Fruit fly (Drosophila melanogaster) whole organism, embryonic: ENCODE measurements around the gene CG2691.
A peak's percentile ranks its signal among the peaks of the same experiment; 100 is the strongest.

Source experiments
- Abd-B ChIP-seq: fragments of 200-800 bp; sonication (Bioruptor generic); optimal IDR thresholded peaks from 2 replicates; lab custom pipeline; 2018; ENCODE audit warnings: missing biosample characterization, mild to moderate bottlenecking, missing genetic modification characterization, moderate library complexity
- CG10267 ChIP-seq: fragments of 200-800 bp; sonication (Bioruptor generic); optimal IDR thresholded peaks from 2 replicates; lab custom pipeline; 2018; ENCODE audit warnings: missing biosample characterization, mild to moderate bottlenecking, missing genetic modification characterization, moderate library complexity
- CG11398 ChIP-seq: fragments of 200-800 bp; sonication (Bioruptor generic); optimal IDR thresholded peaks from 2 replicates; lab custom pipeline; 2016; ENCODE audit warnings: missing biosample characterization, missing genetic modification characterization
- CG11456 ChIP-seq: fragments of 200-800 bp; sonication (Bioruptor generic); IDR thresholded peaks from 3 replicates; pipeline ENCODE4 v1.3.6; 2022; ENCODE audit warnings: missing biosample characterization, missing genetic modification characterization
- CG12769 ChIP-seq: fragments of 200-800 bp; sonication (Bioruptor generic); optimal IDR thresholded peaks from 2 replicates; lab custom pipeline; 2019; ENCODE audit warnings: missing biosample characterization, mild to moderate bottlenecking, missing genetic modification characterization, moderate library complexity
- CG13296 ChIP-seq: fragments of 200-800 bp; sonication (Bioruptor generic); optimal IDR thresholded peaks from 3 replicates; lab custom pipeline; 2018; ENCODE audit warnings: missing biosample characterization, mild to moderate bottlenecking, missing genetic modification characterization
- CG13424 ChIP-seq: fragments of 200-800 bp; sonication (Bioruptor generic); optimal IDR thresholded peaks from 2 replicates; lab custom pipeline; 2019; ENCODE audit warnings: missing biosample characterization, mild to moderate bottlenecking, missing genetic modification characterization, moderate library complexity
- CG13894 ChIP-seq: fragments of 200-800 bp; sonication (Bioruptor generic); optimal IDR thresholded peaks from 3 replicates; lab custom pipeline; 2018; ENCODE audit warnings: missing biosample characterization, mild to moderate bottlenecking, missing genetic modification characterization, moderate library complexity
- CG18011 ChIP-seq: fragments of 200-800 bp; sonication (Bioruptor generic); optimal IDR thresholded peaks from 2 replicates; lab custom pipeline; 2017; ENCODE audit warnings: missing biosample characterization, missing genetic modification characterization, mild to moderate bottlenecking, moderate library complexity, missing genotype
- CG1832 ChIP-seq: fragments of 200-800 bp; sonication (Bioruptor generic); optimal IDR thresholded peaks from 2 replicates; lab custom pipeline; 2017; ENCODE audit warnings: missing biosample characterization, mild to moderate bottlenecking, missing genetic modification characterization, inconsistent platforms
- CG18764 ChIP-seq: fragments of 200-800 bp; sonication (Bioruptor generic); optimal IDR thresholded peaks from 3 replicates; lab custom pipeline; 2016; ENCODE audit warnings: missing biosample characterization, missing genetic modification characterization
- CG31224 ChIP-seq: fragments of 200-800 bp; sonication (Bioruptor generic); IDR thresholded peaks from 2 replicates; pipeline ENCODE4 v1.3.6; 2022; ENCODE audit warnings: missing biosample characterization, missing genetic modification characterization
- CG31388 ChIP-seq: fragments of 200-800 bp; sonication (Bioruptor generic); optimal IDR thresholded peaks from 2 replicates; lab custom pipeline; 2016; ENCODE audit warnings: missing biosample characterization, missing genetic modification characterization
- CG4820 ChIP-seq: fragments of 200-800 bp; sonication (Bioruptor generic); optimal IDR thresholded peaks from 3 replicates; lab custom pipeline; 2016; ENCODE audit warnings: missing biosample characterization, missing genetic modification characterization
- CG6813 ChIP-seq: fragments of 200-800 bp; sonication (Bioruptor generic); optimal IDR thresholded peaks from 2 replicates; lab custom pipeline; 2017; ENCODE audit warnings: missing biosample characterization, missing genetic modification characterization, mild to moderate bottlenecking, moderate library complexity, missing genetic modification reagents
- CG8765 ChIP-seq: fragments of 200-800 bp; sonication (Bioruptor generic); IDR thresholded peaks from 2 replicates; pipeline ENCODE4 v1.3.6; 2022; ENCODE audit warnings: missing biosample characterization, missing genetic modification characterization
- Camta ChIP-seq: fragments of 200-800 bp; sonication (Bioruptor generic); optimal IDR thresholded peaks from 2 replicates; lab custom pipeline; 2016; ENCODE audit warnings: missing biosample characterization, missing genetic modification characterization
- D19A ChIP-seq: fragments of 200-800 bp; optimal IDR thresholded peaks from 3 replicates; lab custom pipeline; 2019; ENCODE audit warnings: missing biosample characterization, mild to moderate bottlenecking, missing genetic modification characterization, moderate library complexity
- Dip3 ChIP-seq: fragments of 200-800 bp; sonication (Bioruptor generic); optimal IDR thresholded peaks from 3 replicates; lab custom pipeline; 2016; ENCODE audit warnings: missing biosample characterization, missing genetic modification characterization
- Dll ChIP-seq: fragments of 200-800 bp; sonication (Bioruptor generic); IDR thresholded peaks from 4 replicates; pipeline ENCODE4 v1.3.6; 2022; ENCODE audit warnings: missing biosample characterization, missing genetic modification characterization; ENCODE audit not compliant: partially characterized antibody
- HHEX ChIP-seq: fragments of 200-800 bp; sonication (Bioruptor generic); optimal IDR thresholded peaks from 3 replicates; lab custom pipeline; 2017; ENCODE audit warnings: missing biosample characterization, mild to moderate bottlenecking, missing genetic modification characterization, missing genetic modification reagents
- Hey ChIP-seq: fragments of 200-800 bp; sonication (Bioruptor generic); optimal IDR thresholded peaks from 3 replicates; lab custom pipeline; 2018; ENCODE audit warnings: missing biosample characterization, mild to moderate bottlenecking, missing genetic modification characterization
- Hr3 ChIP-seq: fragments of 200-800 bp; sonication (Bioruptor generic); optimal IDR thresholded peaks from 3 replicates; lab custom pipeline; 2016; ENCODE audit warnings: missing biosample characterization, missing genetic modification characterization
- Myb ChIP-seq: fragments of 200-800 bp; sonication (Bioruptor generic); optimal IDR thresholded peaks from 2 replicates; lab custom pipeline; 2016; ENCODE audit warnings: missing biosample characterization, missing genetic modification characterization
- Spps ChIP-seq: fragments of 200-800 bp; sonication (Bioruptor generic); optimal IDR thresholded peaks from 2 replicates; lab custom pipeline; 2018; ENCODE audit warnings: missing biosample characterization, mild to moderate bottlenecking, missing genetic modification characterization
- Sry-β ChIP-seq: fragments of 200-800 bp; sonication (Bioruptor generic); optimal IDR thresholded peaks from 2 replicates; lab custom pipeline; 2018; ENCODE audit warnings: missing biosample characterization, mild to moderate bottlenecking, missing genetic modification characterization, moderate library complexity
- Sry-δ ChIP-seq: fragments of 200-800 bp; sonication (Bioruptor generic); optimal IDR thresholded peaks from 2 replicates; lab custom pipeline; 2016; ENCODE audit warnings: missing biosample characterization, missing genetic modification characterization
- cad ChIP-seq: fragments of >200 bp; optimal IDR thresholded peaks from 2 replicates; lab custom pipeline; 2017; ENCODE audit warnings: missing biosample characterization, missing genetic modification characterization
- da ChIP-seq: fragments of 200-800 bp; sonication (Bioruptor generic); optimal IDR thresholded peaks from 2 replicates; lab custom pipeline; 2016; ENCODE audit warnings: missing biosample characterization, missing genetic modification characterization
- dati ChIP-seq: fragments of 200-800 bp; sonication (Bioruptor generic); IDR thresholded peaks from 2 replicates; pipeline ENCODE4 v1.3.6; 2022; ENCODE audit warnings: missing biosample characterization, missing genetic modification characterization
- emc ChIP-seq: fragments of 200-800 bp; sonication (Bioruptor generic); optimal IDR thresholded peaks from 2 replicates; lab custom pipeline; 2016; ENCODE audit warnings: missing biosample characterization, missing genetic modification characterization
- esg ChIP-seq: fragments of 200-800 bp; sonication (Bioruptor generic); conservative IDR thresholded peaks from 2 replicates; pipeline ENCODE4 v1.3.6; 2022; ENCODE audit warnings: missing biosample characterization, missing genetic modification characterization
- eve ChIP-seq, 2 experiments: fragments of >200 bp; optimal IDR thresholded peaks; 2 replicates each; lab custom pipeline; 2017; ENCODE audit warnings: missing biosample characterization in 2 of 2, missing genetic modification characterization in 2 of 2
- ftz-f1 ChIP-seq: fragments of 200-800 bp; sonication (Bioruptor generic); optimal IDR thresholded peaks from 2 replicates; lab custom pipeline; 2016; ENCODE audit warnings: missing biosample characterization, missing genetic modification characterization
- gsb ChIP-seq: fragments of 200-800 bp; sonication (Bioruptor generic); IDR thresholded peaks from 2 replicates; pipeline ENCODE4 v1.3.6; 2022; ENCODE audit warnings: missing biosample characterization, missing genetic modification characterization
- insv ChIP-seq, 2 experiments: fragments of 200-800 bp; sonication (Bioruptor generic); optimal IDR thresholded peaks; 3 replicates each; lab custom pipeline; 2016 to 2018; ENCODE audit warnings: missing biosample characterization in 2 of 2, missing genetic modification characterization in 2 of 2
- jing ChIP-seq: fragments of 200-800 bp; sonication (Bioruptor generic); optimal IDR thresholded peaks from 2 replicates; lab custom pipeline; 2018; ENCODE audit warnings: missing biosample characterization, mild to moderate bottlenecking, missing genetic modification characterization
- klu ChIP-seq: fragments of 200-800 bp; sonication (Bioruptor generic); IDR thresholded peaks from 2 replicates; pipeline ENCODE4 v1.3.6; 2022; ENCODE audit warnings: missing biosample characterization, missing genetic modification characterization
- lab ChIP-seq: fragments of 200-800 bp; sonication (Bioruptor generic); optimal IDR thresholded peaks from 3 replicates; lab custom pipeline; 2017; ENCODE audit warnings: missing biosample characterization, missing genetic modification characterization, mild to moderate bottlenecking, moderate library complexity, missing genetic modification reagents
- lola ChIP-seq, 3 experiments: fragments of >200 bp in 2 of 3; fragments of 200-800 bp in 1 of 3; sonication (Bioruptor generic) in 1 of 3; optimal IDR thresholded peaks; 2 replicates each; lab custom pipeline; 2017 to 2019; ENCODE audit warnings: missing biosample characterization in 3 of 3, missing genetic modification characterization in 3 of 3, mild to moderate bottlenecking in 1 of 3, moderate library complexity in 1 of 3
- lov ChIP-seq, 2 experiments: fragments of 200-800 bp in 1 of 2; fragments of >200 bp in 1 of 2; sonication (Bioruptor generic) in 1 of 2; IDR thresholded peaks in 1 of 2; optimal IDR thresholded peaks in 1 of 2; 2 replicates in 1 of 2; 3 replicates in 1 of 2; pipeline versions ENCODE4 v1.3.6 to Lab custom; 2017 to 2022; ENCODE audit warnings: missing biosample characterization in 1 of 2, missing genetic modification characterization in 1 of 2
- mld ChIP-seq: fragments of 200-800 bp; sonication (Bioruptor generic); IDR thresholded peaks from 3 replicates; pipeline ENCODE4 v1.3.6; 2022; ENCODE audit warnings: missing biosample characterization, missing genetic modification characterization; ENCODE audit not compliant: partially characterized antibody
- nerfin-1 ChIP-seq: fragments of 200-800 bp; sonication (Bioruptor generic); optimal IDR thresholded peaks from 3 replicates; lab custom pipeline; 2019; ENCODE audit warnings: missing biosample characterization, mild to moderate bottlenecking, missing genetic modification characterization, moderate library complexity
- prd ChIP-seq, 3 experiments: fragments of >200 bp in 2 of 3; fragments of 200-800 bp in 1 of 3; sonication (Bioruptor generic) in 1 of 3; optimal IDR thresholded peaks in 2 of 3; IDR thresholded peaks in 1 of 3; 2 replicates in 2 of 3; 3 replicates in 1 of 3; pipeline versions ENCODE4 v1.3.6 to Lab custom; 2017 to 2022; ENCODE audit warnings: missing biosample characterization in 1 of 3, missing genetic modification characterization in 1 of 3
- ro ChIP-seq: fragments of 200-800 bp; sonication (Bioruptor generic); IDR thresholded peaks from 2 replicates; pipeline ENCODE4 v1.3.6; 2022; ENCODE audit warnings: missing biosample characterization, missing genetic modification characterization
- salm ChIP-seq: fragments of 200-800 bp; sonication (Bioruptor generic); optimal IDR thresholded peaks from 2 replicates; lab custom pipeline; 2018; ENCODE audit warnings: missing biosample characterization, mild to moderate bottlenecking, missing genetic modification characterization
- sd ChIP-seq: fragments of 200-800 bp; sonication (Bioruptor generic); optimal IDR thresholded peaks from 3 replicates; lab custom pipeline; 2018; ENCODE audit warnings: missing biosample characterization, mild to moderate bottlenecking, missing genetic modification characterization, moderate library complexity
- sr ChIP-seq: fragments of 200-800 bp; sonication (Bioruptor generic); IDR thresholded peaks from 3 replicates; pipeline ENCODE4 v1.3.6; 2022; ENCODE audit warnings: missing biosample characterization, missing genetic modification characterization
- tio ChIP-seq: fragments of 200-800 bp; sonication (Bioruptor generic); optimal IDR thresholded peaks from 2 replicates; lab custom pipeline; 2017; ENCODE audit warnings: missing biosample characterization, missing genetic modification characterization, inconsistent platforms
- zen2 ChIP-seq: fragments of 200-800 bp; sonication (Bioruptor generic); IDR thresholded peaks from 3 replicates; pipeline ENCODE4 v1.3.6; 2022; ENCODE audit warnings: missing biosample characterization, missing genetic modification characterization; ENCODE audit not compliant: partially characterized antibody

CG2691 gene

DNA sequence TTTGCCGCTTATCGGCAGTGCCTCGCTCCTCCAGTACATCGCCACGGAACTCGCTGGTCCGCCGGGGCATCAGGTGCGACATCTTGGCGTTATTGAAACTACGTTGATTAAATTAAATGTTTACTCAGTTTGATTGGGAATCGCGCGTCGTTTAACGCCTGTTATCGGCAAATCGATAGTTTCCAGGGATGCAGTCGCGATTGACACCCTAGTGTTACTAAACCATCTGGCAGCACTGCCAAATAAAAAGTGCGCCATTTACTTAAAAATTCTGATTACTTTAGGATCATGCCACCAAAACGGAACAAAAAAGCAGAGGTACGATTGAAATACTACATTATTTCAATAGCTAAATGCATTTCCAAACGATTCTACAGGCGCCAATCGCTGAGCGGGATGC lies 12.3 kb downstream of the CG2691 start, which contains the start of the genes Ndc80 and BthD (continued):
- no peak for TF ChIP-seq tio (GFP tag; lab: Kevin White, UChicago)
- no peak for TF ChIP-seq lab (GFP tag; lab: Kevin White, UChicago)
- TF ChIP-seq Spps (tag; lab: Kevin White, UChicago), result no peak
- TF ChIP-seq D19A (tag; lab: Kevin White, UChicago), result no peak
- TF ChIP-seq CG1832 (GFP tag; lab: Kevin White, UChicago), result no peak
- no peak for TF ChIP-seq esg (GFP tag; lab: Robert Waterston, UW)
- TF ChIP-seq lov (optimal IDR thresholded peaks at IDR 0.05; lab: Kevin White, UChicago), result no peak
- TF ChIP-seq lov (GFP tag; IDR thresholded peaks at IDR 0.05; lab: Robert Waterston, UW), result no peak
- no peak for TF ChIP-seq Dip3
- no peak for TF ChIP-seq eve (GFP tag; optimal IDR thresholded peaks at IDR 0.05; lab: Kevin White, UChicago)
- no peak for TF ChIP-seq CG6813 (GFP tag; lab: Kevin White, UChicago)
- TF ChIP-seq Hr3, result no peak
- no peak for TF ChIP-seq CG31224 (GFP tag; lab: Robert Waterston, UW)
- no peak for TF ChIP-seq ro (GFP tag; lab: Robert Waterston, UW)
- TF ChIP-seq Myb (GFP tag; lab: Kevin White, UChicago), result peak; percentile 77
- TF ChIP-seq Sry-δ (GFP tag; lab: Kevin White, UChicago), result peak; percentile 69
- no peak for TF ChIP-seq nerfin-1
- TF ChIP-seq Sry-β (GFP tag; lab: Kevin White, UChicago), result no peak
- no peak for TF ChIP-seq HHEX (GFP tag; lab: Kevin White, UChicago)
- TF ChIP-seq CG8765 (GFP tag; lab: Robert Waterston, UW), result no peak
- TF ChIP-seq CG31388 (GFP tag; lab: Kevin White, UChicago), result no peak
- no peak for TF ChIP-seq salm (tag; lab: Kevin White, UChicago)
- 0 out of 3 replicates have a peak, but pooled peaks have one; percentile 31 for TF ChIP-seq zen2 (GFP tag; lab: Robert Waterston, UW)
- no peak for TF ChIP-seq sr
- no peak for TF ChIP-seq prd (optimal IDR thresholded peaks at IDR 0.05; lab: Kevin White, UChicago)
- no peak for TF ChIP-seq prd (GFP tag; IDR thresholded peaks at IDR 0.05; lab: Robert Waterston, UW)
- TF ChIP-seq Abd-B (GFP tag; lab: Kevin White, UChicago), result no peak
- no peak for TF ChIP-seq Camta (GFP tag; lab: Kevin White, UChicago)
- no peak for TF ChIP-seq CG18764 (GFP tag; lab: Kevin White, UChicago)
- peak in 1 of 2 experiments; percentile 34 for TF ChIP-seq insv (GFP tag; optimal IDR thresholded peaks at IDR 0.05; lab: Kevin White, UChicago)
- TF ChIP-seq klu (GFP tag; lab: Robert Waterston, UW), result no peak
- TF ChIP-seq cad (GFP tag; lab: Kevin White, UChicago), result no peak
- TF ChIP-seq CG4820, result no peak
- no peak for TF ChIP-seq lola (GFP tag; optimal IDR thresholded peaks at IDR 0.05; lab: Kevin White, UChicago)
- TF ChIP-seq dati (GFP tag; lab: Robert Waterston, UW), result no peak
- no peak for TF ChIP-seq CG13894 (tag; lab: Kevin White, UChicago)
- TF ChIP-seq emc, result no peak
- peak; percentile 63; the same call in 3 of the 4 replicates for TF ChIP-seq Dll
- no peak for TF ChIP-seq CG11456 (GFP tag; lab: Robert Waterston, UW)
- TF ChIP-seq CG13424 (tag; lab: Kevin White, UChicago), result no peak
- no peak for TF ChIP-seq CG13296 (GFP tag; lab: Kevin White, UChicago)
- TF ChIP-seq CG12769, result no peak
- TF ChIP-seq da, result no peak
- no peak for TF ChIP-seq jing
- TF ChIP-seq CG11398 (GFP tag; lab: Kevin White, UChicago), result no peak
- TF ChIP-seq ftz-f1 (GFP tag; lab: Kevin White, UChicago), result no peak
- TF ChIP-seq mld (GFP tag; lab: Robert Waterston, UW), result 0 out of 3 replicates have a peak, but pooled peaks have one; percentile 47
- no peak for TF ChIP-seq CG10267 (tag; lab: Kevin White, UChicago)
- TF ChIP-seq CG18011 (GFP tag; lab: Kevin White, UChicago), result no peak
- TF ChIP-seq sd (tag; lab: Kevin White, UChicago), result no peak
- no peak for TF ChIP-seq gsb (GFP tag; lab: Robert Waterston, UW)
- no peak for TF ChIP-seq Hey (tag; lab: Kevin White, UChicago)
